Worm (Caenorhabditis elegans): ENCODE results near the gene T28D6.6.

The T28D6.6 gene

ce11 chrIII:11341466-11341865 lies 1.4 kb downstream of the T28D6.6 start:
- TF ChIP-seq nhr-76 (tag; optimal IDR thresholded peaks at IDR 0.05) (no peak), ceh-83 (GFP tag; optimal IDR thresholded peaks at IDR 0.05) (no peak), nhr-237 (tag; optimal IDR thresholded peaks at IDR 0.05) (no peak), ces-1 (GFP tag; optimal IDR thresholded peaks at IDR 0.05) (no peak), lin-13 (tag; optimal IDR thresholded peaks at IDR 0.05) (no peak), ham-2 (GFP tag; optimal IDR thresholded peaks at IDR 0.05) (no peak), ztf-11 (tag; optimal IDR thresholded peaks at IDR 0.05) (no peak), unc-62 (GFP tag; optimal IDR thresholded peaks at IDR 0.05) (no peak), M03D4.4 (tag; optimal IDR thresholded peaks at IDR 0.05) (no peak), pha-4 (tag; optimal IDR thresholded peaks at IDR 0.05) (no peak), mab-5 (tag; optimal IDR thresholded peaks at IDR 0.05) (no peak), nhr-28 (tag; optimal IDR thresholded peaks at IDR 0.05) (no peak), cnd-1 (tag; optimal IDR thresholded peaks at IDR 0.05) (no peak)

ce11 chrIII:11337627-11338026 lies 5.3 kb downstream of the T28D6.6 start:
- no peak for TF ChIP-seq unc-62 (GFP tag; optimal IDR thresholded peaks at IDR 0.05)
- TF ChIP-seq pha-4 (tag; optimal IDR thresholded peaks at IDR 0.05) = no peak
- TF ChIP-seq nhr-12 (tag; optimal IDR thresholded peaks at IDR 0.05) = no peak
- no peak for TF ChIP-seq nhr-28 (tag; optimal IDR thresholded peaks at IDR 0.05)
- no peak for TF ChIP-seq lin-13 (tag; optimal IDR thresholded peaks at IDR 0.05)
- no peak for TF ChIP-seq cnd-1 (tag; optimal IDR thresholded peaks at IDR 0.05)
- TF ChIP-seq M03D4.4 (tag; optimal IDR thresholded peaks at IDR 0.05) = no peak
- no peak for TF ChIP-seq blmp-1 (tag; optimal IDR thresholded peaks at IDR 0.05)
- no peak for TF ChIP-seq ceh-83 (GFP tag; optimal IDR thresholded peaks at IDR 0.05)
- TF ChIP-seq nhr-76 (tag; optimal IDR thresholded peaks at IDR 0.05) = no peak
- no peak for TF ChIP-seq ham-2 (GFP tag; optimal IDR thresholded peaks at IDR 0.05)
- TF ChIP-seq elt-1 (tag; optimal IDR thresholded peaks at IDR 0.05; ENCODE audit: borderline replicate concordance, insufficient read depth) = no peak
- no peak for TF ChIP-seq ztf-11 (tag; optimal IDR thresholded peaks at IDR 0.05)
- TF ChIP-seq hlh-1 (tag; optimal IDR thresholded peaks at IDR 0.05) = no peak
- TF ChIP-seq ces-1 (GFP tag; optimal IDR thresholded peaks at IDR 0.05) = no peak
- no peak for TF ChIP-seq drap-1 (GFP tag; optimal IDR thresholded peaks at IDR 0.05)
- no peak for TF ChIP-seq ceh-39 (tag; optimal IDR thresholded peaks at IDR 0.05)
- no peak for TF ChIP-seq elt-3 (tag; optimal IDR thresholded peaks at IDR 0.05)
- TF ChIP-seq nhr-2 (tag; optimal IDR thresholded peaks at IDR 0.05) = no peak

- no peak for TF ChIP-seq sptf-1 (tag; optimal IDR thresholded peaks at IDR 0.05)
- no peak for TF ChIP-seq ceh-43 (GFP tag; optimal IDR thresholded peaks at IDR 0.05)
- TF ChIP-seq elt-3 (tag; optimal IDR thresholded peaks at IDR 0.05) = no peak
- no peak for TF ChIP-seq snpc-4 (tag; optimal IDR thresholded peaks at IDR 0.05)
- TF ChIP-seq unc-120 (tag; optimal IDR thresholded peaks at IDR 0.05; ENCODE audit: poor library complexity, severe bottlenecking) = no peak
- no peak for TF ChIP-seq blmp-1 (tag; optimal IDR thresholded peaks at IDR 0.05)
- no peak for TF ChIP-seq lin-13 (tag; optimal IDR thresholded peaks at IDR 0.05)
- TF ChIP-seq ham-2 (GFP tag; optimal IDR thresholded peaks at IDR 0.05) = no peak
- TF ChIP-seq unc-62 (GFP tag; optimal IDR thresholded peaks at IDR 0.05) = no peak
- no peak for TF ChIP-seq elt-1 (tag; optimal IDR thresholded peaks at IDR 0.05; ENCODE audit: borderline replicate concordance, insufficient read depth)
- TF ChIP-seq mls-2 (tag; optimal IDR thresholded peaks at IDR 0.05) = no peak
- TF ChIP-seq unc-39 (tag; optimal IDR thresholded peaks at IDR 0.05) = no peak
- TF ChIP-seq sem-2 (GFP tag; optimal IDR thresholded peaks at IDR 0.05) = no peak
Measured at ce11 chrIII:11336072-11336471, 6.8 kb downstream of the T28D6.6 start.

ce11 chrIII:11334346-11334745 lies 8.6 kb downstream of the T28D6.6 start:
- TF ChIP-seq ces-1 (GFP tag; optimal IDR thresholded peaks at IDR 0.05) = peak; percentile 35
- TF ChIP-seq lin-32 (GFP tag; optimal IDR thresholded peaks at IDR 0.05) = no peak

- TF ChIP-seq ces-1 (GFP tag; optimal IDR thresholded peaks at IDR 0.05) = peak; percentile 78
- TF ChIP-seq unc-120 (tag; optimal IDR thresholded peaks at IDR 0.05; ENCODE audit: poor library complexity, severe bottlenecking) = no peak
Measured at ce11 chrIII:11333032-11333732, 9.7 kb downstream of the T28D6.6 start, which contains the start of gene T28D6.5. TSS of gene T28D6.5 (plus strand) at chrIII:11333682.

- TF ChIP-seq ceh-43 (GFP tag; optimal IDR thresholded peaks at IDR 0.05) = no peak
- no peak for TF ChIP-seq pha-4 (tag; optimal IDR thresholded peaks at IDR 0.05)
- TF ChIP-seq unc-39 (tag; optimal IDR thresholded peaks at IDR 0.05) = no peak
- TF ChIP-seq elt-1 (tag; optimal IDR thresholded peaks at IDR 0.05; ENCODE audit: borderline replicate concordance, insufficient read depth) = no peak
- no peak for TF ChIP-seq ces-1 (GFP tag; optimal IDR thresholded peaks at IDR 0.05)
- TF ChIP-seq ztf-11 (tag; optimal IDR thresholded peaks at IDR 0.05) = no peak
- TF ChIP-seq lin-13 (tag; optimal IDR thresholded peaks at IDR 0.05) = no peak
- TF ChIP-seq blmp-1 (tag; optimal IDR thresholded peaks at IDR 0.05) = no peak
- TF ChIP-seq elt-3 (tag; optimal IDR thresholded peaks at IDR 0.05) = no peak
- TF ChIP-seq flh-1 (GFP tag; optimal IDR thresholded peaks at IDR 0.05) = no peak
- no peak for TF ChIP-seq ceh-83 (GFP tag; optimal IDR thresholded peaks at IDR 0.05)
- no peak for TF ChIP-seq nhr-28 (tag; optimal IDR thresholded peaks at IDR 0.05)
- TF ChIP-seq nhr-2 (tag; optimal IDR thresholded peaks at IDR 0.05) = no peak
Measured at ce11 chrIII:11332306-11332705, 10.6 kb downstream of the T28D6.6 start.

Data from whole organism, mixed stage, embryonic.